Worm (Caenorhabditis elegans) whole organism, L4 larva: ENCODE data around the gene flp-32.

ENCODE experiments used
- F44E2.7 ChIP-seq: fragments of 200-800 bp; sonication (Bioruptor generic); IDR thresholded peaks from 2 replicates; pipeline ENCODE4 v2.1.2; 2022; ENCODE audit warnings: missing genetic modification characterization, missing compliant biosample characterization
- ceh-20 ChIP-seq: fragments of 200-800 bp; sonication (Bioruptor generic); IDR thresholded peaks from 2 replicates; pipeline ENCODE4 v1.3.6; 2022; ENCODE audit warnings: missing genetic modification reagents, missing genetic modification characterization, missing compliant biosample characterization
- nhr-11 ChIP-seq: fragments of 150-350 bp; optimal IDR thresholded peaks from 2 replicates; lab custom pipeline; 2014; ENCODE audit warnings: missing biosample characterization, missing genetic modification characterization
- pha-4 ChIP-seq, 2 experiments: fragments of 150-350 bp in 1 of 2; fragments of 200-800 bp in 1 of 2; sonication (Bioruptor generic) in 1 of 2; IDR thresholded peaks in 1 of 2; optimal IDR thresholded peaks in 1 of 2; 2 replicates each; pipeline versions ENCODE4 v1.3.6 to Lab custom; 2014 to 2022; ENCODE audit warnings: missing genetic modification characterization in 2 of 2, missing genetic modification reagents in 2 of 2, missing biosample characterization in 1 of 2, missing compliant biosample characterization in 1 of 2
- snpc-4 ChIP-seq: fragments of 150-350 bp; optimal IDR thresholded peaks from 2 replicates; lab custom pipeline; 2014; ENCODE audit warnings: missing biosample characterization, missing genetic modification characterization
- zag-1 ChIP-seq: fragments of 150-350 bp; optimal IDR thresholded peaks from 2 replicates; lab custom pipeline; 2014; ENCODE audit warnings: missing biosample characterization, missing genetic modification characterization
- zfp-3 ChIP-seq: fragments of 200-800 bp; sonication (Bioruptor generic); conservative IDR thresholded peaks from 2 replicates; pipeline ENCODE4 v1.3.6; 2022; ENCODE audit warnings: missing genetic modification reagents, missing genetic modification characterization, missing compliant biosample characterization

- TF ChIP-seq nhr-11 (tag; lab: Kevin White, UChicago), result no peak
- no peak for TF ChIP-seq snpc-4 (tag; lab: Kevin White, UChicago)
- TF ChIP-seq zag-1, result no peak
- TF ChIP-seq ceh-20 (GFP tag; lab: Robert Waterston, UW), result no peak
- TF ChIP-seq F44E2.7 (GFP tag; lab: Robert Waterston, UW), result no peak
- TF ChIP-seq pha-4 (GFP tag; IDR thresholded peaks at IDR 0.05; lab: Robert Waterston, UW), result no peak
- no peak for TF ChIP-seq pha-4 (tag; optimal IDR thresholded peaks at IDR 0.05; lab: Kevin White, UChicago)
- no peak for TF ChIP-seq zfp-3 (GFP tag; lab: Robert Waterston, UW)
Measured at ce11 chrX:15468657-15469056, 35.1 kb downstream of the flp-32 start.
